Fruit fly (Drosophila melanogaster) S2 (cell line): ENCODE measurements around the gene Mkrn1.

Experiments
- CG8478 ChIP-seq: fragments of >200 bp; optimal IDR thresholded peaks from 2 replicates; lab custom pipeline; 2018
- CTCF ChIP-seq, 2 experiments: fragments of >200 bp; optimal IDR thresholded peaks; 2 replicates each; lab custom pipeline; 2018

Mkrn1 gene

DNA sequence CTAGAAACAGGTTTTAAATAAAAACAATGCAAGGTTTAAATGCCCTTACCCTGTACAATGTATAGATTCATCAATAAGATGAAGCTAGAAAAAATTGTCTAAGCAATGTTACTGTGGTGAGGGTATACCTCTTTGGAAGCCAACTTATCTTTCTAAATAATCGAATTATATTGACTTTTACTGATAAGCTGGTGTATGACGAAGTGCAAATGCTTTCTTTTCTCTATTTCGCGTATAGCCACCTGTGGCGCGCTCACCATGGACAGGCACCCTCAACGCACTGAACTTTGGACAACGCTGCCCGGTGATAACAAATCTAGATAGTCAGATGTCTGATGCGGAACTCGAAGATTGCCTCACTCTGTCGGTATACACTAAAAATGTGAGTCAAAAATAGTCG is 31.6 kb downstream of the Mkrn1 start:
- no peak for TF ChIP-seq CG8478 (lab: Kevin White, UChicago)
- no peak for TF ChIP-seq CTCF (optimal IDR thresholded peaks at IDR 0.05; lab: Kevin White, UChicago)

DNA sequence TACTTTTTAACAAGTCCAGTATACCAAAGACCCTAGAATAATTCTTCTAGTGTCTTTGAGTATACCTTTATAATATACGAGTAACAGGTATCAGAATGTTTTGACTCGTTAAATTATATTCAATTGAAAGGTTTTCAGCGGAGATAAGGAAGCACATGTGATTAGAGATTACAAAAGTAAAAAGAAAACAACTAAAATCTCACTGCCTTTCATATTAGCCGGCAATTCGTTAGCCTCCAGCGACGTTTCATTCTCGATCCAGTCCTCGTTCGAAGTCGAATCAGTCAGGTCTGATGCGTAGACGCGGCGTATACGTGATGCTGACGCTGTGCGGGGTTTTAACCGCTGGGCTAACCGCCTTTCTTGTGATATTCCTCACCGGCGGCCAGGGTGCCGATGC is 32.3 kb downstream of the Mkrn1 start, which contains the start of gene Est-Q:
Est-Q (plus strand) TSS at position 250 of the 400 bp plus-strand sequence.
- TF ChIP-seq CG8478 (lab: Kevin White, UChicago) (no peak), CTCF (optimal IDR thresholded peaks at IDR 0.05; lab: Kevin White, UChicago) (no peak)

DNA sequence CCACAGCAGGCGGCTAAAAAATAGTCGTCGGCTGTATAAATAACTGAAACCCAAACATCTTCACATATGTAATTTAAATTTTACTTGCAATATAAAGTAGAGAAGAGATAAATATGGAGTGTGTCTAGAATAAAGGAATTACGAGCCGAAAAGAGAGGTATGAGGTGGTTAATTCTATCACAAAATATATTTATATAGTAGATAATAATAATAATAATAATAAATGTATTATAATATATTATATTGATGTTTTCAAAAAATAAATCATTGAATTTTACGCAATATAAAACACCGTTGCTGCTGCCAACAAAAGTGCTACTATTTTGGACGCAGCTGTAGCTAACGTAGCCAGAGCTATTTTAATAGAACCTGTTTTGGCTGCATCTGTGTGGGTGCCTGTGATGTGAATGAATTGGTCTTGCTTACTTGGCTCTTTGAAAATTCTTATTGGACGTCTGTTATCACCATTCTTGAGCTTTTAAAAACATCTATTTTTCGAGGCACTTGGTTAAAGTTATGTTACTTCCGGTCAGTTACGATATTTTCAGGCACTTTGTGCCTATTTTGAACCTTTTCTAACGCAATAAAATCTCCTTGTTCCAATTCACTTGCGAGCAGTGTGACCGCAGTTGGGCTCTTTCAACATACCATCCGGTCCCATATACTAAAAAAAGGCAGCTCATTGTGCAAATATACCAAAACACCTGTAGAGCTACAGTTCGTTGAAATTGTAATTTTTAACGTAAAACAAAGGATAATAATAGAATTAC is 36.5 kb downstream of the Mkrn1 start, which contains the start of gene Hr78:
Hr78 (minus strand) TSS at position 630 of the 770 bp plus-strand sequence.
- no peak for TF ChIP-seq CG8478 (lab: Kevin White, UChicago)
- TF ChIP-seq CTCF (optimal IDR thresholded peaks at IDR 0.05; lab: Kevin White, UChicago): no peak

DNA sequence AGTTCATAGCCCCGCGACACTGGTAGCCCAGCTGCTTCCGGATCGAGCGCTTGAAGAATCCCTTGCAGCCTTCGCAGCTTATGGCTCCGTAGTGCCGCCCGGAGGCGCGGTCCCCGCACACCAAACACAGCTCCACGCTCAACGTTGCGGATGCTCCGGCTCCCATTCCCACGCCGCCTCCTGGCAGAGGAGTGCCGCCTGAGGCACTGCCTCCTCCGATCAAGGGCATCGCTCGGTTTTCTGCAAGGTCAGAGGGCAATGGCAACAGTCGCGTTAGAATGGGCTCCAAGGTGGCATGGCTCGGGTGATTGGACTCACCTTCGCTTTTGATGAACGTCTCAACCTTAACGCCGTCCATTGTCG is 37.0 kb downstream of the Mkrn1 start:
- TF ChIP-seq CTCF (optimal IDR thresholded peaks at IDR 0.05; lab: Kevin White, UChicago) (no peak), CG8478 (lab: Kevin White, UChicago) (no peak)

DNA sequence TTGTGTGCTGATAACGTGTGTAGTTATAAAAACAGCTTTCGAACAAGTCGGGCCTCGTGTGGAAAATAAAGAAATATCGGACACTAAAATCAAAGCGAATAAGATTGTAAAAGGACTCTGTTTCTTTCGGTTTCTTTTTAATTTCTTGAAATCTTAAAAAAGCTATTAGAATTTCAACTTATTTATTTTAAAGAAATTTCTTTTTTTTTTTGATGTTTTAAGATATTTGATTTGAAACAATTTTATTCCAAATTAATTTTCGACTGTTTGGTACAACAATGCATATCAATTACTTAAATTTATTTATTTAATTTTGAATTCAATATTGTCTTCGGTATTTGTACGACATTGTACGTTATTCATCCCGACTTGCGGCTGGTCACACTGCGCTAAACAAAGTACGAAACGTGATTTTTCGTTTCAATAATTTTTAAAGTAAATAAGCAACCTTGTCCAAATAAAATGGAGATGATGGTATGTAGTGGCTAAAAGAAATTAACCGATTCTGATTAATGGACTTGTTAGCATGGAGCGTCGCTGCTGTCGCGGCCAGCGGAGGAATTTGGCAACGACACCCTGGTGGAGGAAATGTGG is 40.7 kb downstream of the Mkrn1 start, which contains the start of the genes CG7202 and CG7519:
CG7202 (minus strand) TSS at position 51 of the 594 bp plus-strand sequence.
CG7519 (plus strand) TSS at position 361 of the 594 bp plus-strand sequence.
- no peak for TF ChIP-seq CG8478 (lab: Kevin White, UChicago)
- no peak for TF ChIP-seq CTCF (optimal IDR thresholded peaks at IDR 0.05; lab: Kevin White, UChicago)

DNA sequence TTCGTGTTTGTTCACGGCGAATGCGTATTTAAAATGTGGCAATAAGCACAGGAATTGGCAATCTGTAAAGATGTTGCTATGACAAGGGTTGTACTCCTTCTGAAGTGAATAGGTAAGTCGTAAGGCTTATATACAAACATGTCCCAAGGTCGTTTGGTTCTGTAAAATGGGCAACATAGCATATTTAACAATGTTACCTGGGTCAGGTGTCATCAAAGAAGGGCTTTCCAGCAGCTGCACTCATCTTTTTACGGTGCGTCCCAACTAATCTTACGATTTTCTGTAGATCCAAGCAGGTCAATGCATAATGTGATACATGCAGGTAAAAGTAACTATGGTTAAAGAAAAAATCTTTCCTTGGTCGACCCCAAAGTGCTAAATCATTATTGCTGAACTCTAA is 43.0 kb downstream of the Mkrn1 start, which contains the start of gene Neu2:
Neu2 (minus strand) TSS at position 101 of the 400 bp plus-strand sequence.
- no peak for TF ChIP-seq CTCF (optimal IDR thresholded peaks at IDR 0.05; lab: Kevin White, UChicago)
- no peak for TF ChIP-seq CG8478 (lab: Kevin White, UChicago)

DNA sequence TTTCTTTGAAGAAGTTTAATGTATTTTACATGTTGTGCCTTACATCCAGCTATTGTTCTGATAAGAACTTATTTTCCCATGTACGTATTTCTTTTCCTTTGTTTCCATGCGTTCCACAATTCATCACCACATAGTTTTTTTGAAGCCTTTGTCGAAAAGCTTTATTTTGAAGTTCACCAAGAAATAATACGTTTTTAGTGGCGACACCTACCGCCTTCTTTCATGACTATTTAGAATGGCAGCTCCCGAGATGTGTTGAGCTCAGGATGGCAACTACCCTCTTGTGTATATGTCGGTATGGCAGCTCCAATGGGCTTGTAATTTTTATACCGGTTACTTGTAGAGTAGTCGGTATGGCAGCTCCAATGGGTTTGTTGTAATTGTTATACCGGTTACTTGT is 49.7 kb downstream of the Mkrn1 start:
- no peak for TF ChIP-seq CG8478 (lab: Kevin White, UChicago)
- peak; percentile 99 for TF ChIP-seq CTCF (optimal IDR thresholded peaks at IDR 0.05; lab: Kevin White, UChicago)

DNA sequence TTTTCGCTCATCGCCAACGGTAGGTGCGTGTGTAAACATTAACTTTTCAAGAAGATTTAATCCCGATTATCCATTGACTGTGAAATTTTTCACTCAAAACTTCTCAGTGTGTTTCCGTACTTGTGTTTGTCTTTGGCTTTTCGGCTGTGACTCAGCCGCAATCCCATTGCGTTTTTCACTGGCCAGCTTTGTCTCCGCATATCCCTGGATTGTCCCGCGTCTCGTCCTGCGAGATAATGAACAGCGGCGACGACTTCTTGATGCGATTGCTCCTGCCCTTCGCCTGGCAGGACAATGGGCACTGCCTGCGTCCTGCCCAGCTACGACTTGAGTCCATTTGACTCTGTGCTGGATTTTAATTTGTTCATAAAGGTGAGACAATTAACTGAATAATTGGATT is 51.4 kb downstream of the Mkrn1 start:
- no peak for TF ChIP-seq CTCF (optimal IDR thresholded peaks at IDR 0.05; lab: Kevin White, UChicago)
- no peak for TF ChIP-seq CG8478 (lab: Kevin White, UChicago)
